Fruit fly (Drosophila melanogaster): ENCODE results near the gene PolA1.

Gene PolA1

DNA sequence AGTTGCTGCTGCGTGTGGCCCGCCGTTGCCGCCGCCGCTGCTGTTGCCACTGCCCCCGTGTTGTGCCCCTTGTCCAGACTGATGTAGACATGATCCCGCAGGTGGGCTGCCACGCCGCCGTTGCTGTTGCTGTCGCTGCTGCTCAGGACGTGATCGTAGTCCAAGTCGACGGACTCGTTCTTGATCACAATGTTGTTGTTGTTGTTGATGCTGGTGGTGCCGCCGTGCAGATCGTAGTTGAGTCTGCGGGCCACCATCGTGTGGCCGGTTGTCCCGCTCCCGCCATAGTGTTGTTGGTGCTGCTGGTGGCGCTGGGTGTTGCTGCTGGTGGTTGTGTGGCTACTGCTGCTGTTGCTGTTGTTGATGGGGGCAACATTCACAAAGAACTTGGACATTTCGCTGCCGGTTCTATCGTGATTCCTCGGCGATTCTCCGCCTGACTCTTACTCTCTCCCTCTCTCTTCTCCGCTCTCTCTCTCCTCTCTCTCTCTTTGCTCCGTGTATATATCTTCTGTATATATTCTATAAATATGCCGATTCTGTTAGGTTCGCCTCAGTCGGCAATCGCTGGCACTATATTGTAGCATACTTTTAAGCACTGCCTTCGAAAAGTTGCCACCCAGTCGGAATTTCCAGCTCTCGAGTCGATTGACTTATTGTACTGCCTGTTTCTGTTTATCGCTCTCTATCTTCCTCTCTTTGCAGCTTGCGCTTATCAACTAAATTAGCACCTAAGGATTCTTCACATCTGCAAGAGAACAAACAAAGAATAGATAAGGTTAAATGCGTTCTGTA lies 45.2 kb downstream of the PolA1 start (continued):
- TF ChIP-seq Blimp-1 (GFP tag; optimal IDR thresholded peaks at IDR 0.05) (no peak), lz (GFP tag; optimal IDR thresholded peaks at IDR 0.05) (no peak), Ets96B (tag; optimal IDR thresholded peaks at IDR 0.05) (no peak), Eip78C (GFP tag) (peak; percentile 73), CG11762 (GFP tag; optimal IDR thresholded peaks at IDR 0.05; ENCODE audit: insufficient read depth) (no peak), acj6 (GFP tag; optimal IDR thresholded peaks at IDR 0.05) (no peak), Gug (GFP tag; IDR thresholded peaks at IDR 0.05) (no peak), CG9139 (GFP tag; optimal IDR thresholded peaks at IDR 0.05) (no peak), CG16779 (tag; optimal IDR thresholded peaks at IDR 0.05) (no peak), Sox102F (GFP tag; optimal IDR thresholded peaks at IDR 0.05) (no peak), CG3919 (GFP tag; optimal IDR thresholded peaks at IDR 0.05) (peak; percentile 14), Smox (GFP tag; optimal IDR thresholded peaks at IDR 0.05) (peak; percentile 6), Hr39 (GFP tag; optimal IDR thresholded peaks at IDR 0.05) (no peak), cyc (GFP tag; optimal IDR thresholded peaks at IDR 0.05) (no peak), topi (GFP tag; optimal IDR thresholded peaks at IDR 0.05) (peak; percentile 0), CG4318 (GFP tag; optimal IDR thresholded peaks at IDR 0.05) (no peak), OdsH (GFP tag; optimal IDR thresholded peaks at IDR 0.05) (no peak), esn (GFP tag; optimal IDR thresholded peaks at IDR 0.05) (peak; percentile 8)

dm6 chr3R:21624352-21624954 lies 47.1 kb downstream of the PolA1 start:
- TF ChIP-seq fkh (GFP tag; optimal IDR thresholded peaks at IDR 0.05) (no peak), Eip78C (GFP tag) (peak; percentile 12), svp (GFP tag) (peak; percentile 18)

DNA sequence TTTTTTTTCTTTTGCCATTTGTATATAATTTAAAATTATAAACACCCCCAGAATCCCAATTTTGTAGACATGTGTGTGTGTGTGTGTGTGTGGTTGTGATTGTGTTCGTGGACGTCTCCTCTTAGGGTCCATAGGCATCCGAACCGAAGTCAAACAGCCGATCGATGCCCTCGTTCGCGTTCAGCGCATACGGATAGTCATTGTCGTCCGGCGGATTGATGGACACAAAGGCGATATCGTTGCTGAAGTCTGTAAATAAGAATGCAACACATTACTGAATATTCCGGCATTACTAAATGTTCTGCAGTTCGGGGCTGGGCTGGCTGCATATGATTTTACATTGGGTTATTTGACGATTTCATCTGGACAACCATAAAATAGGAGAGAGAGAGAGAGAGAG lies 50.1 kb downstream of the PolA1 start:
- peak; percentile 91 for TF ChIP-seq svp (GFP tag)
- TF ChIP-seq fd59A (GFP tag; optimal IDR thresholded peaks at IDR 0.05), result no peak
- no peak for TF ChIP-seq CG6276 (GFP tag; optimal IDR thresholded peaks at IDR 0.05)
- TF ChIP-seq lz (GFP tag; optimal IDR thresholded peaks at IDR 0.05), result no peak
- TF ChIP-seq CG6792 (GFP tag; optimal IDR thresholded peaks at IDR 0.05), result no peak
- no peak for TF ChIP-seq CG34406 (GFP tag; optimal IDR thresholded peaks at IDR 0.05)

DNA sequence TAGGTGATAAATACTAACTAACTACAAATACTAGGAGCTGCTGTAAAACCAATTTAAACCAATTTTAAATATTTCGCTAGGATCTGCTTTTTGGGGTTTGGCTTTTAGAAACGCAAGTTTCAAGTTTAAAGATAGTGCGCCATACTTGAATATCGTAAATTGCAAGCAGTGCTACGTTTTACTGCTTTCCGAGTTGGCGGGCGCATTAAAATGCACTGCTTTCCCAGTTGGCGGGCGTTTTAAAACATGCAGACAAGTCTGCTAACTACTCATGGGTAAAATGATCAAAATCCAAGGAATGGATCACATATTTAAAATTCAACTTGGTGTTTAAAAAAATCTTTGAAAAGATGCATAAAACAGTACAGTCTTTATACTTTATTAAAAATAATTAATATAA lies 51.8 kb downstream of the PolA1 start:
- TF ChIP-seq CG6276 (GFP tag; optimal IDR thresholded peaks at IDR 0.05), result no peak
- no peak for TF ChIP-seq acj6 (GFP tag; optimal IDR thresholded peaks at IDR 0.05)
- no peak for TF ChIP-seq OdsH (GFP tag; optimal IDR thresholded peaks at IDR 0.05)
- peak; percentile 73 for TF ChIP-seq CG6808 (GFP tag; optimal IDR thresholded peaks at IDR 0.05)
- TF ChIP-seq CG10631 (GFP tag; optimal IDR thresholded peaks at IDR 0.05), result no peak
- no peak for TF ChIP-seq CG9139 (GFP tag; optimal IDR thresholded peaks at IDR 0.05)
- TF ChIP-seq CG34406 (GFP tag; optimal IDR thresholded peaks at IDR 0.05), result no peak
- no peak for TF ChIP-seq CG6854 (GFP tag; optimal IDR thresholded peaks at IDR 0.05)
- TF ChIP-seq Hr38 (GFP tag; optimal IDR thresholded peaks at IDR 0.05), result no peak
- TF ChIP-seq fd85E (GFP tag; optimal IDR thresholded peaks at IDR 0.05), result no peak
- TF ChIP-seq Gug (GFP tag; IDR thresholded peaks at IDR 0.05), result no peak
- no peak for TF ChIP-seq Lpt (GFP tag; optimal IDR thresholded peaks at IDR 0.05)
- no peak for TF ChIP-seq Met (GFP tag; optimal IDR thresholded peaks at IDR 0.05)
- TF ChIP-seq fkh (GFP tag; optimal IDR thresholded peaks at IDR 0.05), result no peak
- TF ChIP-seq Ets21C (GFP tag; optimal IDR thresholded peaks at IDR 0.05), result no peak
- TF ChIP-seq CG8119 (GFP tag; IDR thresholded peaks at IDR 0.05), result no peak
- peak; percentile 89 for TF ChIP-seq CG1621 (tag; optimal IDR thresholded peaks at IDR 0.05)
